Fruit fly (Drosophila melanogaster) whole organism, adult: Measurements from ENCODE around the gene Ugalt.
A peak's percentile ranks its signal among the peaks of the same experiment; 100 is the strongest.

ENCODE experiments used
- CG11617 ChIP-seq: fragments of 200-800 bp; sonication (Bioruptor generic); optimal IDR thresholded peaks from 2 replicates; lab custom pipeline; 2017; ENCODE audit warnings: mild to moderate bottlenecking, missing biosample characterization, missing genetic modification reagents, missing genetic modification characterization
- CG12768 ChIP-seq: fragments of 200-800 bp; sonication (Bioruptor generic); optimal IDR thresholded peaks from 2 replicates; lab custom pipeline; 2017; ENCODE audit warnings: missing biosample characterization, missing genetic modification characterization, mild to moderate bottlenecking, moderate library complexity, missing genetic modification reagents
- CG14711 ChIP-seq: fragments of 200-800 bp; sonication (Bioruptor generic); optimal IDR thresholded peaks from 2 replicates; lab custom pipeline; 2018; ENCODE audit warnings: missing biosample characterization, mild to moderate bottlenecking, missing genetic modification characterization, moderate library complexity
- CG1620 ChIP-seq: fragments of 200-800 bp; sonication (Bioruptor generic); optimal IDR thresholded peaks from 2 replicates; lab custom pipeline; 2016; ENCODE audit warnings: missing biosample characterization, missing genetic modification characterization
- CG33017 ChIP-seq: fragments of 200-800 bp; sonication (Bioruptor generic); optimal IDR thresholded peaks from 2 replicates; lab custom pipeline; 2018; ENCODE audit warnings: missing biosample characterization, mild to moderate bottlenecking, missing genetic modification characterization, moderate library complexity
- CG5204 ChIP-seq: fragments of 200-800 bp; sonication (Bioruptor generic); optimal IDR thresholded peaks from 2 replicates; lab custom pipeline; 2016; ENCODE audit warnings: missing biosample characterization, missing genetic modification characterization
- CG7045 ChIP-seq: fragments of 200-800 bp; sonication (Bioruptor generic); optimal IDR thresholded peaks from 2 replicates; lab custom pipeline; 2017; ENCODE audit warnings: missing biosample characterization, mild to moderate bottlenecking, missing genetic modification characterization
- CG7101 ChIP-seq: fragments of 200-800 bp; sonication (Bioruptor generic); optimal IDR thresholded peaks from 2 replicates; lab custom pipeline; 2018; ENCODE audit warnings: missing biosample characterization, mild to moderate bottlenecking, missing genetic modification characterization, moderate library complexity
- Clk ChIP-seq: fragments of 200-800 bp; sonication (Bioruptor generic); optimal IDR thresholded peaks from 2 replicates; lab custom pipeline; 2017; ENCODE audit warnings: missing biosample characterization, missing genetic modification characterization
- Crg-1 ChIP-seq: fragments of 200-800 bp; sonication (Bioruptor generic); optimal IDR thresholded peaks from 2 replicates; lab custom pipeline; 2016; ENCODE audit warnings: missing biosample characterization, missing genetic modification characterization
- Hr96 ChIP-seq: fragments of 200-800 bp; sonication (Bioruptor generic); optimal IDR thresholded peaks from 2 replicates; lab custom pipeline; 2016; ENCODE audit warnings: missing biosample characterization, missing genetic modification characterization
- Mnt ChIP-seq: fragments of 200-800 bp; sonication (Bioruptor generic); optimal IDR thresholded peaks from 2 replicates; lab custom pipeline; 2016; ENCODE audit warnings: missing biosample characterization, mild to moderate bottlenecking, missing genetic modification characterization
- bab1 ChIP-seq: fragments of 200-800 bp; sonication (Bioruptor generic); optimal IDR thresholded peaks from 3 replicates; lab custom pipeline; 2019; ENCODE audit warnings: missing biosample characterization, mild to moderate bottlenecking, missing genetic modification characterization, moderate library complexity
- cic ChIP-seq: fragments of 200-800 bp; sonication (Bioruptor generic); optimal IDR thresholded peaks from 2 replicates; lab custom pipeline; 2017; ENCODE audit warnings: missing biosample characterization, mild to moderate bottlenecking, missing genetic modification characterization, moderate library complexity
- cnc ChIP-seq, 2 experiments: fragments of >200 bp; optimal IDR thresholded peaks; 2 replicates each; lab custom pipeline; 2017
- kay ChIP-seq: fragments of 200-800 bp; sonication (Bioruptor generic); peaks from one replicate; lab custom pipeline; 2016; ENCODE audit warnings: missing biosample characterization, missing genetic modification characterization, borderline replicate concordance
- ovo ChIP-seq: fragments of 200-800 bp; sonication (Bioruptor generic); optimal IDR thresholded peaks from 2 replicates; lab custom pipeline; 2016; ENCODE audit warnings: missing biosample characterization, missing genetic modification characterization
- pad ChIP-seq: fragments of 200-800 bp; sonication (Bioruptor generic); optimal IDR thresholded peaks from 3 replicates; lab custom pipeline; 2017; ENCODE audit warnings: missing biosample characterization, missing genetic modification characterization, mild to moderate bottlenecking, moderate library complexity, missing genetic modification reagents
- tj ChIP-seq: fragments of 200-800 bp; sonication (Bioruptor generic); optimal IDR thresholded peaks from 3 replicates; lab custom pipeline; 2017; ENCODE audit warnings: missing biosample characterization, mild to moderate bottlenecking, missing genetic modification characterization, moderate library complexity
- toe ChIP-seq: fragments of 200-800 bp; sonication (Bioruptor generic); optimal IDR thresholded peaks from 2 replicates; lab custom pipeline; 2016; ENCODE audit warnings: missing biosample characterization, missing genetic modification characterization

Ugalt gene

DNA sequence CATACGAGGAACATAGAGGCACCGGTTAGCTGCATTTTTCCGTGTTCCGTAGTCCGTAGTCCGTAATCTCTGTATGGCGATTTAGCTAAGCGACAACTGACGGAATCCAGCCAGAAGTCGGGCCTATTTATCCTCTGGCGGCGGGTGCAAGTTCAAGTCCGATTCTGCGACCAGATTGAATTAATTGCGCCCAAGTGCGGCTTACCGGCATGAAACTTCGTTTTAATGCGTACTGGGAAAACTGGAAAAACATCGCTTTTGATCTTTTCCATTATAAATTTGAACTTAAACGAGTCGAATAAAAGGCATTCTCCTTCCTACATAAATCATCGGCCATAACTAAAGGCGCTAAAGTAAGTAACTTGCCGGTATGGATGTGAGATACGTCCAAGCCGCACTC is 9.9 kb downstream of the Ugalt start, which contains the start of gene dyw:
Gene dyw, minus strand, starts transcription at position 101 of the 400 bp plus-strand sequence.
- TF ChIP-seq CG5204 (GFP tag; lab: Kevin White, UChicago): no peak

DNA sequence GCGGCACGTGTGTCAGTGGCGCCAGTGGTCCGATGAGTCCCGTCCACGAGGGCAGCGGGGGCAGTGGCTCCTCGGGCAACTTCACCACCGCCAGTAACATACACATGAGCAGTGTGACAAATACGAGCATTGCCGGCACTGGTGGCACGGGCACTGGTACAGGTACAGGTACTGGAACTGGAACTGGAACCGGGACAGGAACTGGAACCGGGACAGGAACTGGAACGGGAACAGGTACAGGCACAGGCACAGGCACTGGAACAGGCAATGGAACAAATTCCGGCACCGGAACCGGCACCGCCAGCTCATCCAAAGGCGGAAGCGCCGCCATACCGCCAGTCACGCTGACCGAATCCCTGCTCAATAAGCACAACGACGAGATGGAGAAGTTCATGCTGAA is 13.3 kb downstream of the Ugalt start:
- no peak for TF ChIP-seq CG14711 (tag; lab: Kevin White, UChicago)
- TF ChIP-seq CG33017 (tag; lab: Kevin White, UChicago): no peak
- no peak for TF ChIP-seq bab1 (GFP tag; lab: Kevin White, UChicago)
- no peak for TF ChIP-seq Hr96
- no peak for TF ChIP-seq Clk (GFP tag; lab: Kevin White, UChicago)
- no peak for TF ChIP-seq kay
- no peak for TF ChIP-seq Crg-1 (GFP tag; lab: Kevin White, UChicago)
- no peak for TF ChIP-seq pad (GFP tag; lab: Kevin White, UChicago)
- TF ChIP-seq toe (GFP tag; lab: Kevin White, UChicago): no peak
- no peak for TF ChIP-seq cic (GFP tag; lab: Kevin White, UChicago)
- no peak for TF ChIP-seq CG7101 (tag; lab: Kevin White, UChicago)
- no peak for TF ChIP-seq CG1620 (GFP tag; lab: Kevin White, UChicago)

DNA sequence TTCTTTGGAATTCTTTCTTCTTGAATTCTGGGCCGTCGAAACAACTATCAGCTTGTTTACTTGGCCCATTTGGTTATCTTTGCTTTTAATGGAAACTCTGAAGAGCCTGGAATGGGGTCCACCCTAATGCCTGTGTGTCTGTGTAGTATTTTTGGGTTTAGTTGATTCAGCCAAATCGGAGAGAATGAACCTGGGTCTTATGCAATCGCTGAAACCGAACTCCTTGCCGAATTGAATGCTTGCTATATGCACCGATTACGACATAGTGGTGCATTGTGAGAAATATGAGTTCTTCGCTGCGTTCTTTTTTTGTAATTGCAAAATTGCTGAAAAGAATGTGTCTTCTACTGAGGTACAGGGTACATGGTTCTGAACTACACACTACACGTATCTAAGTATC is 16.7 kb downstream of the Ugalt start:
- TF ChIP-seq tj: peak; percentile 96
- no peak for TF ChIP-seq CG33017 (tag; lab: Kevin White, UChicago)
- TF ChIP-seq ovo (GFP tag; lab: Kevin White, UChicago): no peak
- TF ChIP-seq CG7101 (tag; lab: Kevin White, UChicago): peak; percentile 29

DNA sequence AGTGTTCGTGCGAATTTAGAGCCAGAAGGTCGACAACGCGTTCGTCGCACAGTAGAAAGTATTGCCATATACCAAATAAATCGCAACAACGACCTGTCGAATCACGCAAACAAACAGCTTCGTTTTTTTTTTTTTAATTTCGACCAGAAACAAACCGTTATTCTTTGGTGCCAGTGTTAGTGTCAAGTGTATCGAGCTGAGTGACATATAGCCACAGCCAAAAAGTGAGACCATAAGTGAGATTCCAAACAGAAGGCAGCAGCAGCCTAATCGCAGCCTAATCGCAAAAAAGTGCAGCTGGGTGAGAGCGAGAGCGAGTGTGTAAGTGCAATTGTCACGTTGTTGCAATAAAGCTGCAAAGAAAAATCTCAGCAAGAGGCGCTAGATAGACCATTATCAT is 18.1 kb downstream of the Ugalt start, which contains the start of gene per:
Gene per, plus strand, starts transcription at position 1 of the 400 bp plus-strand sequence.
- TF ChIP-seq ovo (GFP tag; lab: Kevin White, UChicago) (peak; percentile 61), kay (no peak), CG7101 (tag; lab: Kevin White, UChicago) (no peak), tj (peak; percentile 30), Mnt (peak; percentile 58), cic (GFP tag; lab: Kevin White, UChicago) (no peak), toe (GFP tag; lab: Kevin White, UChicago) (no peak)

DNA sequence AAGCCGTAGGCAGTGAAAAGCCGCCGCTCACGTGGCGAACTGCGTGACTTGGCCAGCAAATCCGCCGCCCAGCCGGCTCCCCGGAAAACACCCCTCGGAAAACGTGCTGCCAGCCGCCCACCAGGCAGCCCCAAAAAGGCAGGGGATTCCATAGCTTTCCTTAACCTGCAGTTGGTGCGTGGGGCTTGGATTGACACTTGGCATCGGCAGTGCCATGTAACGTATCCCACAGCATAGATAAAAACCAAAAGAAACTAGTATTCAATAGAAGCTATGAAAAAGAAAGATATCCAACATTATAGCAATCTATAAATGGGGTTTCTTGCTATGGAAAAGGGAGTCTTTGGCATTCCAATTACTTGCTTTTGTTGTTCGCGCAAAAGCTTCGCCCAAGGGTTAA is 18.6 kb downstream of the Ugalt start:
- peak; percentile 49 for TF ChIP-seq CG33017 (tag; lab: Kevin White, UChicago)
- peak; percentile 20 for TF ChIP-seq CG1620 (GFP tag; lab: Kevin White, UChicago)
- TF ChIP-seq CG14711 (tag; lab: Kevin White, UChicago): peak; percentile 65
- no peak for TF ChIP-seq ovo (GFP tag; lab: Kevin White, UChicago)
- TF ChIP-seq CG7045 (GFP tag; lab: Kevin White, UChicago): peak; percentile 50
- peak; percentile 92 for TF ChIP-seq Clk (GFP tag; lab: Kevin White, UChicago)
- peak; percentile 81 for TF ChIP-seq CG7101 (tag; lab: Kevin White, UChicago)
- peak; percentile 65 for TF ChIP-seq CG5204 (GFP tag; lab: Kevin White, UChicago)
- peak; percentile 86 for TF ChIP-seq Hr96
- no peak for TF ChIP-seq bab1 (GFP tag; lab: Kevin White, UChicago)
- no peak for TF ChIP-seq Crg-1 (GFP tag; lab: Kevin White, UChicago)
- no peak for TF ChIP-seq Mnt
- peak; percentile 28 for TF ChIP-seq tj
- TF ChIP-seq cic (GFP tag; lab: Kevin White, UChicago): no peak
- peak; percentile 28 for TF ChIP-seq pad (GFP tag; lab: Kevin White, UChicago)
- TF ChIP-seq kay: no peak
- TF ChIP-seq toe (GFP tag; lab: Kevin White, UChicago): peak; percentile 32
- TF ChIP-seq CG12768 (GFP tag; lab: Kevin White, UChicago): peak; percentile 38
- TF ChIP-seq CG11617 (GFP tag; lab: Kevin White, UChicago): peak; percentile 79
- no peak for TF ChIP-seq cnc (optimal IDR thresholded peaks at IDR 0.05; lab: Kevin White, UChicago)

DNA sequence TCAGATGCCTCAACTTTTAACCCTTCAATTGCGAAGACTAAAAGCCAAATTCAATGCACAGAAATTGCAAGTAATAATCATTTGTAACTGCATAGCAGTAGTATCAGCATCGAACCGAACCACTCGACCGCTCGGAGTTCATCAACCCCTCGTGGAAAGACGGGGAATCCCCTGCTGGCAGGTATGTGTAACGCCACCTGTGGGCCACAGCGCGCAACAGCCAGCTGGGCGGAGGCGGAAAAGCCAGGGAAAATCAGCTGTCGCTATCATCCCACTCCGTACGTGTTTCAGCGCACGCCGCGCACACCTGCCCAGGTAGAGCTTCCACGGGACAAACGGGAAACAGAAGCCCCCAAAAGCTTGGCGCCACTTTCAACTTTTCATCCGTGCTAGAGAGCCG is 19.2 kb downstream of the Ugalt start:
- no peak for TF ChIP-seq Clk (GFP tag; lab: Kevin White, UChicago)
- TF ChIP-seq CG7101 (tag; lab: Kevin White, UChicago): no peak
- no peak for TF ChIP-seq CG33017 (tag; lab: Kevin White, UChicago)
- TF ChIP-seq pad (GFP tag; lab: Kevin White, UChicago): no peak
- TF ChIP-seq kay: no peak
- TF ChIP-seq Mnt: no peak
- no peak for TF ChIP-seq bab1 (GFP tag; lab: Kevin White, UChicago)
- TF ChIP-seq cic (GFP tag; lab: Kevin White, UChicago): no peak
- no peak for TF ChIP-seq CG11617 (GFP tag; lab: Kevin White, UChicago)
- TF ChIP-seq Hr96: no peak
- TF ChIP-seq ovo (GFP tag; lab: Kevin White, UChicago): no peak
- no peak for TF ChIP-seq CG1620 (GFP tag; lab: Kevin White, UChicago)

DNA sequence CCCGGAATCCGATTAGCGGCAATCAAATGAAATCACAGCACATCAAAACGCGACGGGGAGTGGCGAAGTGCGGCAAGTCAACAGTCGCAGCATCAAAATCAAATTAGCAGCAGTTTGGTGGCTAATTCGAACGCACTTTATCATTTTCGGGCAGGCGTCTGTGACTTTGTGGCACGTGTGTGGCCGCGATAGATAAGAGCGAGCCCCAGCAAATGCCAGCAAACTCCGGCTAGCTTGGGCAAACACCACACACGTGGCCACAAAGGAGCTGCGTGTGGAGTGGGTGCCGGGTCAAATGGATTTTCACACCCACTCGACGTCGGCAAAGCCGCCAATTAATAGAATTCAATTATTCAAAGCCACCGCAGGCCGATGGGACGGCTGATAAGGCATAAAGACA is 19.7 kb downstream of the Ugalt start:
- TF ChIP-seq CG11617 (GFP tag; lab: Kevin White, UChicago) (no peak), ovo (GFP tag; lab: Kevin White, UChicago) (no peak), toe (GFP tag; lab: Kevin White, UChicago) (no peak), Crg-1 (GFP tag; lab: Kevin White, UChicago) (no peak), cic (GFP tag; lab: Kevin White, UChicago) (no peak), CG14711 (tag; lab: Kevin White, UChicago) (no peak), CG12768 (GFP tag; lab: Kevin White, UChicago) (no peak), bab1 (GFP tag; lab: Kevin White, UChicago) (no peak)
